Worm (Caenorhabditis elegans) whole organism, early embryonic: Measurements from ENCODE around the gene sfxn-1.2.

Experiments
- B0310.2 ChIP-seq: sonication (generic microtip); optimal IDR thresholded peaks from 2 replicates; lab custom pipeline; 2016; ENCODE audit warnings: mild to moderate bottlenecking, missing genetic modification characterization, missing compliant biosample characterization
- aly-1 ChIP-seq: sonication (generic microtip); optimal IDR thresholded peaks from 2 replicates; lab custom pipeline; 2016; ENCODE audit warnings: missing genetic modification characterization, missing compliant biosample characterization
- ama-1 ChIP-seq: fragments of 150-350 bp; optimal IDR thresholded peaks from 2 replicates; lab custom pipeline; 2014
- ceh-36 ChIP-seq: sonication (generic microtip); optimal IDR thresholded peaks from 2 replicates; lab custom pipeline; 2016; ENCODE audit warnings: missing genetic modification characterization, inconsistent platforms, missing compliant biosample characterization
- flt-1 ChIP-seq: fragments of 200-800 bp; sonication (Bioruptor generic); IDR thresholded peaks from 2 replicates; pipeline ENCODE4 v1.3.6; 2022; ENCODE audit warnings: missing genetic modification characterization, missing compliant biosample characterization
- hmbx-1 ChIP-seq: sonication (generic microtip); optimal IDR thresholded peaks from 2 replicates; lab custom pipeline; 2016; ENCODE audit warnings: mild to moderate bottlenecking, missing genetic modification characterization, missing compliant biosample characterization
- hmg-4 ChIP-seq: fragments of 200-800 bp; sonication (Bioruptor generic); optimal IDR thresholded peaks from 2 replicates; lab custom pipeline; 2018; ENCODE audit warnings: mild to moderate bottlenecking, missing genetic modification characterization, missing compliant biosample characterization
- hnd-1 ChIP-seq: sonication (generic microtip); optimal IDR thresholded peaks from 2 replicates; lab custom pipeline; 2016; ENCODE audit warnings: missing genetic modification characterization, missing compliant biosample characterization
- pes-1 ChIP-seq: fragments of 200-800 bp; sonication (Bioruptor generic); IDR thresholded peaks from 2 replicates; pipeline ENCODE4 v1.3.6; 2022; ENCODE audit warnings: missing genetic modification reagents, missing genetic modification characterization, missing compliant biosample characterization
- scrt-1 ChIP-seq: fragments of 200-800 bp; sonication (Bioruptor generic); IDR thresholded peaks from 2 replicates; pipeline ENCODE4 v1.3.6; 2022; ENCODE audit warnings: missing genetic modification characterization, missing compliant biosample characterization
- sea-1 ChIP-seq: fragments of 200-800 bp; sonication (Bioruptor generic); conservative IDR thresholded peaks from 2 replicates; pipeline ENCODE4 v1.3.6; 2022; ENCODE audit warnings: missing genetic modification characterization, missing compliant biosample characterization
- tbx-11 ChIP-seq: fragments of 200-800 bp; sonication (Bioruptor generic); IDR thresholded peaks from 2 replicates; pipeline ENCODE4 v1.3.6; 2022; ENCODE audit warnings: missing genetic modification characterization, missing compliant biosample characterization
- tra-4 ChIP-seq: sonication (generic microtip); optimal IDR thresholded peaks from 2 replicates; lab custom pipeline; 2017; ENCODE audit warnings: missing genetic modification characterization, missing compliant biosample characterization

DNA sequence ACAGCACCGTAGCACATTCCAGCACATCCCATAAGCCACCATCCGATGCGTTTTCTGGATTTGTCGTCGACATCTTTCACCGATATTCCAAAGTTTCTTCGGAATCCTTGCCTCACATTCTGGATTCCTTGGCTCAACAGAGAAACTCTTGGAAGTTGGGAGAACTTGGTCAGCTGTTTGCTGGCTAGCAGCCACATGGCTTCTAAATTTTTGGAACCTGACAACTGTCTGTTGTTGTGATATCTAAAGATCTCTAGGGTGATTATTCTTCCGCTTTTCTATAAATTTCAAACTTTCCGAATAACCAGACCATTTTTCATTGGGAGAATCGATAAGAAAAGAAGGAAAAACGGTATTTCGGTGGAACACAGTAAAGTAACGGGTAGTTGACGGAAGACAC, 48.9 kb downstream of the sfxn-1.2 start, which contains the start of gene cox-15:
- TF ChIP-seq B0310.2 (tag; lab: Kevin White, UChicago): no peak
- no peak for TF ChIP-seq ama-1 (lab: Kevin White, UChicago)
- no peak for TF ChIP-seq scrt-1
- no peak for TF ChIP-seq aly-1 (tag; lab: Kevin White, UChicago)
- TF ChIP-seq ceh-36 (tag; lab: Kevin White, UChicago): no peak
- TF ChIP-seq hmg-4 (GFP tag; lab: Kevin White, UChicago): no peak
- TF ChIP-seq hmbx-1 (tag; lab: Kevin White, UChicago): no peak
- TF ChIP-seq sea-1 (GFP tag; lab: Robert Waterston, UW): no peak
- TF ChIP-seq flt-1: no peak
- no peak for TF ChIP-seq hnd-1 (tag; lab: Kevin White, UChicago)
- TF ChIP-seq pes-1 (GFP tag; lab: Robert Waterston, UW): no peak
- no peak for TF ChIP-seq tbx-11 (GFP tag; lab: Robert Waterston, UW)
- TF ChIP-seq tra-4 (tag; lab: Kevin White, UChicago): no peak
